Fruit fly (Drosophila melanogaster) whole organism, embryonic: ENCODE data around the gene Xe7.

ENCODE experiments used
- CG10274 ChIP-seq: fragments of 200-800 bp; sonication (Bioruptor generic); optimal IDR thresholded peaks from 3 replicates; lab custom pipeline; 2017; ENCODE audit warnings: missing biosample characterization, mild to moderate bottlenecking, missing genetic modification characterization
- CG13624 ChIP-seq: fragments of 200-800 bp; sonication (Bioruptor generic); optimal IDR thresholded peaks from 2 replicates; lab custom pipeline; 2016; ENCODE audit warnings: missing biosample characterization, missing genetic modification characterization
- CG14965 ChIP-seq: fragments of 200-800 bp; sonication (Bioruptor generic); optimal IDR thresholded peaks from 2 replicates; lab custom pipeline; 2016; ENCODE audit warnings: missing biosample characterization, missing genetic modification characterization, borderline replicate concordance
- CG1603 ChIP-seq: fragments of 200-800 bp; sonication (Bioruptor generic); optimal IDR thresholded peaks from 2 replicates; lab custom pipeline; 2019; ENCODE audit warnings: missing biosample characterization, mild to moderate bottlenecking, missing genetic modification characterization, moderate library complexity
- CG17361 ChIP-seq: fragments of 200-800 bp; sonication (Bioruptor generic); IDR thresholded peaks from 3 replicates; pipeline ENCODE4 v1.3.6; 2022; ENCODE audit warnings: missing biosample characterization, missing genetic modification characterization
- CG18011 ChIP-seq: fragments of 200-800 bp; sonication (Bioruptor generic); optimal IDR thresholded peaks from 2 replicates; lab custom pipeline; 2017; ENCODE audit warnings: missing biosample characterization, missing genetic modification characterization, mild to moderate bottlenecking, moderate library complexity, missing genotype
- CG18262 ChIP-seq: fragments of 200-800 bp; optimal IDR thresholded peaks from 3 replicates; lab custom pipeline; 2019; ENCODE audit warnings: missing biosample characterization, mild to moderate bottlenecking, missing genetic modification characterization, moderate library complexity
- CG2199 ChIP-seq: fragments of 200-800 bp; sonication (Bioruptor generic); IDR thresholded peaks from 3 replicates; pipeline ENCODE4 v1.3.6; 2022; ENCODE audit warnings: missing biosample characterization, missing genetic modification characterization
- CG30403 ChIP-seq: fragments of 200-800 bp; sonication (Bioruptor generic); optimal IDR thresholded peaks from 3 replicates; lab custom pipeline; 2016; ENCODE audit warnings: missing biosample characterization, missing genetic modification characterization
- CG3847 ChIP-seq: fragments of 200-800 bp; sonication (Bioruptor generic); IDR thresholded peaks from 2 replicates; pipeline ENCODE4 v1.3.6; 2022; ENCODE audit warnings: missing biosample characterization, missing genetic modification characterization
- CG4282 ChIP-seq: fragments of 200-800 bp; sonication (Bioruptor generic); optimal IDR thresholded peaks from 2 replicates; lab custom pipeline; 2016; ENCODE audit warnings: missing biosample characterization, missing genetic modification characterization
- CG6175 ChIP-seq: fragments of 200-800 bp; sonication (Bioruptor generic); IDR thresholded peaks from 3 replicates; pipeline ENCODE4 v1.3.6; 2022; ENCODE audit warnings: missing biosample characterization, missing genetic modification characterization
- CG7357 ChIP-seq: fragments of 200-800 bp; sonication (Bioruptor generic); IDR thresholded peaks from 3 replicates; pipeline ENCODE4 v1.3.6; 2022; ENCODE audit warnings: missing biosample characterization, missing genetic modification characterization
- Dp ChIP-seq: fragments of 200-800 bp; sonication (Bioruptor generic); optimal IDR thresholded peaks from 2 replicates; lab custom pipeline; 2018; ENCODE audit warnings: missing biosample characterization, mild to moderate bottlenecking, missing genetic modification characterization, moderate library complexity
- E2f1 ChIP-seq: fragments of 200-800 bp; sonication (Bioruptor generic); IDR thresholded peaks from 2 replicates; pipeline ENCODE4 v1.3.6; 2022; ENCODE audit warnings: missing biosample characterization, missing genetic modification characterization
- Eip74EF ChIP-seq, 2 experiments: fragments of 200-800 bp in 1 of 2; fragments of >200 bp in 1 of 2; sonication (Bioruptor generic) in 1 of 2; optimal IDR thresholded peaks; 2 replicates each; lab custom pipeline; 2017 to 2019; ENCODE audit warnings: missing biosample characterization in 2 of 2, missing genetic modification characterization in 2 of 2, mild to moderate bottlenecking in 1 of 2, moderate library complexity in 1 of 2
- Gug ChIP-seq: fragments of 200-800 bp; sonication (Bioruptor generic); IDR thresholded peaks from 4 replicates; pipeline ENCODE4 v1.3.6; 2022; ENCODE audit warnings: missing biosample characterization, missing genetic modification characterization
- HHEX ChIP-seq: fragments of 200-800 bp; sonication (Bioruptor generic); optimal IDR thresholded peaks from 3 replicates; lab custom pipeline; 2017; ENCODE audit warnings: missing biosample characterization, mild to moderate bottlenecking, missing genetic modification characterization, missing genetic modification reagents
- HLH3B ChIP-seq: fragments of 200-800 bp; sonication (Bioruptor generic); IDR thresholded peaks from 2 replicates; pipeline ENCODE4 v1.3.6; 2022; ENCODE audit warnings: missing biosample characterization, missing genetic modification characterization
- MBD-R2 ChIP-seq: fragments of 200-800 bp; sonication (Bioruptor generic); IDR thresholded peaks from 2 replicates; pipeline ENCODE4 v1.3.6; 2022; ENCODE audit warnings: missing biosample characterization, missing genetic modification characterization
- Med ChIP-seq: fragments of 200-800 bp; sonication (Bioruptor generic); peaks from one replicate; lab custom pipeline; 2016; ENCODE audit warnings: missing biosample characterization, missing genetic modification characterization, mild to moderate bottlenecking, inconsistent platforms, moderate library complexity
- Neu2 ChIP-seq: fragments of 200-800 bp; sonication (Bioruptor generic); optimal IDR thresholded peaks from 3 replicates; lab custom pipeline; 2016; ENCODE audit warnings: missing biosample characterization, missing genetic modification characterization, borderline replicate concordance
- Nf-YC ChIP-seq: fragments of 200-800 bp; optimal IDR thresholded peaks from 3 replicates; lab custom pipeline; 2019; ENCODE audit warnings: missing biosample characterization, mild to moderate bottlenecking, missing genetic modification characterization, moderate library complexity
- Ravus ChIP-seq: fragments of 200-800 bp; sonication (Bioruptor generic); IDR thresholded peaks from 2 replicates; pipeline ENCODE4 v1.3.6; 2022; ENCODE audit warnings: missing biosample characterization, missing genetic modification characterization
- Taf1 ChIP-seq: fragments of 200-800 bp; sonication (Bioruptor generic); IDR thresholded peaks from 2 replicates; pipeline ENCODE4 v1.3.6; 2022; ENCODE audit warnings: missing biosample characterization, missing genetic modification characterization
- YL-1 ChIP-seq: fragments of 200-800 bp; sonication (Bioruptor generic); optimal IDR thresholded peaks from 3 replicates; lab custom pipeline; 2017; ENCODE audit warnings: missing biosample characterization, mild to moderate bottlenecking, missing genetic modification characterization
- ab ChIP-seq: fragments of 200-800 bp; sonication (Bioruptor generic); optimal IDR thresholded peaks from 2 replicates; lab custom pipeline; 2016; ENCODE audit warnings: missing biosample characterization, missing genetic modification characterization
- aop ChIP-seq: fragments of 200-800 bp; sonication (Bioruptor generic); IDR thresholded peaks from 2 replicates; pipeline ENCODE4 v1.3.6; 2022; ENCODE audit warnings: missing biosample characterization, missing genetic modification characterization
- ato ChIP-seq: fragments of 200-800 bp; sonication (Bioruptor generic); IDR thresholded peaks from 2 replicates; pipeline ENCODE4 v1.3.6; 2022; ENCODE audit warnings: missing biosample characterization, missing genetic modification characterization; ENCODE audit not compliant: partially characterized antibody
- bowl ChIP-seq: fragments of 200-800 bp; sonication (Bioruptor generic); IDR thresholded peaks from 2 replicates; pipeline ENCODE4 v1.3.6; 2022; ENCODE audit warnings: missing biosample characterization, missing genetic modification characterization
- cas ChIP-seq: fragments of 200-800 bp; sonication (Bioruptor generic); IDR thresholded peaks from 2 replicates; pipeline ENCODE4 v1.3.6; 2022; ENCODE audit warnings: missing biosample characterization, missing genetic modification characterization
- crol ChIP-seq: fragments of 200-800 bp; sonication (Bioruptor generic); IDR thresholded peaks from 2 replicates; pipeline ENCODE4 v1.3.6; 2022; ENCODE audit warnings: missing biosample characterization, missing genetic modification characterization
- en ChIP-seq: fragments of 200-800 bp; sonication (Bioruptor generic); optimal IDR thresholded peaks from 2 replicates; lab custom pipeline; 2016; ENCODE audit warnings: missing biosample characterization, missing genetic modification characterization
- gcm ChIP-seq: fragments of 200-800 bp; sonication (Bioruptor generic); optimal IDR thresholded peaks from 2 replicates; lab custom pipeline; 2019; ENCODE audit warnings: missing biosample characterization, mild to moderate bottlenecking, missing genetic modification characterization, moderate library complexity
- gcm2 ChIP-seq: fragments of 200-800 bp; sonication (Bioruptor generic); optimal IDR thresholded peaks from 2 replicates; lab custom pipeline; 2016; ENCODE audit warnings: missing biosample characterization, missing genetic modification characterization
- hth ChIP-seq: fragments of >200 bp; optimal IDR thresholded peaks from 2 replicates; lab custom pipeline; 2017; ENCODE audit warnings: inconsistent platforms
- kah ChIP-seq: fragments of 200-800 bp; sonication (Bioruptor generic); optimal IDR thresholded peaks from 2 replicates; lab custom pipeline; 2018; ENCODE audit warnings: missing biosample characterization, mild to moderate bottlenecking, missing genetic modification characterization
- kay ChIP-seq: fragments of 200-800 bp; sonication (Bioruptor generic); optimal IDR thresholded peaks from 2 replicates; lab custom pipeline; 2016; ENCODE audit warnings: missing biosample characterization, missing genetic modification characterization
- lmd ChIP-seq: fragments of 200-800 bp; sonication (Bioruptor generic); IDR thresholded peaks from 2 replicates; pipeline ENCODE4 v1.3.6; 2022; ENCODE audit warnings: missing biosample characterization, missing genetic modification characterization
- nerfin-1 ChIP-seq: fragments of 200-800 bp; sonication (Bioruptor generic); optimal IDR thresholded peaks from 3 replicates; lab custom pipeline; 2019; ENCODE audit warnings: missing biosample characterization, mild to moderate bottlenecking, missing genetic modification characterization, moderate library complexity
- phol ChIP-seq: fragments of 200-800 bp; sonication (Bioruptor generic); optimal IDR thresholded peaks from 3 replicates; lab custom pipeline; 2018; ENCODE audit warnings: missing biosample characterization, mild to moderate bottlenecking, missing genetic modification characterization, moderate library complexity
- run ChIP-seq: fragments of 200-800 bp; sonication (Bioruptor generic); optimal IDR thresholded peaks from 3 replicates; lab custom pipeline; 2018; ENCODE audit warnings: missing biosample characterization, mild to moderate bottlenecking, missing genetic modification characterization
- sisA ChIP-seq: fragments of 200-800 bp; sonication (Bioruptor generic); IDR thresholded peaks from 2 replicates; pipeline ENCODE4 v1.3.6; 2022; ENCODE audit warnings: missing biosample characterization, missing genetic modification characterization
- tin ChIP-seq: fragments of 200-800 bp; sonication (Bioruptor generic); optimal IDR thresholded peaks from 3 replicates; lab custom pipeline; 2016; ENCODE audit warnings: missing biosample characterization, missing genetic modification characterization
- ttk ChIP-seq: fragments of 200-800 bp; sonication (Bioruptor generic); IDR thresholded peaks from 2 replicates; pipeline ENCODE4 v2.1.2; 2022; ENCODE audit warnings: missing biosample characterization, missing genetic modification characterization
- tx ChIP-seq: fragments of 200-800 bp; sonication (Bioruptor generic); optimal IDR thresholded peaks from 2 replicates; lab custom pipeline; 2016; ENCODE audit warnings: missing biosample characterization, missing genetic modification characterization
- unc-4 ChIP-seq: fragments of 200-800 bp; sonication (Bioruptor generic); IDR thresholded peaks from 2 replicates; pipeline ENCODE4 v1.3.6; 2022; ENCODE audit warnings: missing biosample characterization, missing genetic modification characterization; ENCODE audit not compliant: partially characterized antibody
- wor ChIP-seq: fragments of 200-800 bp; sonication (Bioruptor generic); IDR thresholded peaks from 2 replicates; pipeline ENCODE4 v1.3.6; 2022; ENCODE audit warnings: missing biosample characterization, missing genetic modification characterization
- zen ChIP-seq: fragments of 200-800 bp; sonication (Bioruptor generic); optimal IDR thresholded peaks from 3 replicates; lab custom pipeline; 2018; ENCODE audit warnings: missing biosample characterization, mild to moderate bottlenecking, missing genetic modification characterization, moderate library complexity

Gene Xe7

DNA sequence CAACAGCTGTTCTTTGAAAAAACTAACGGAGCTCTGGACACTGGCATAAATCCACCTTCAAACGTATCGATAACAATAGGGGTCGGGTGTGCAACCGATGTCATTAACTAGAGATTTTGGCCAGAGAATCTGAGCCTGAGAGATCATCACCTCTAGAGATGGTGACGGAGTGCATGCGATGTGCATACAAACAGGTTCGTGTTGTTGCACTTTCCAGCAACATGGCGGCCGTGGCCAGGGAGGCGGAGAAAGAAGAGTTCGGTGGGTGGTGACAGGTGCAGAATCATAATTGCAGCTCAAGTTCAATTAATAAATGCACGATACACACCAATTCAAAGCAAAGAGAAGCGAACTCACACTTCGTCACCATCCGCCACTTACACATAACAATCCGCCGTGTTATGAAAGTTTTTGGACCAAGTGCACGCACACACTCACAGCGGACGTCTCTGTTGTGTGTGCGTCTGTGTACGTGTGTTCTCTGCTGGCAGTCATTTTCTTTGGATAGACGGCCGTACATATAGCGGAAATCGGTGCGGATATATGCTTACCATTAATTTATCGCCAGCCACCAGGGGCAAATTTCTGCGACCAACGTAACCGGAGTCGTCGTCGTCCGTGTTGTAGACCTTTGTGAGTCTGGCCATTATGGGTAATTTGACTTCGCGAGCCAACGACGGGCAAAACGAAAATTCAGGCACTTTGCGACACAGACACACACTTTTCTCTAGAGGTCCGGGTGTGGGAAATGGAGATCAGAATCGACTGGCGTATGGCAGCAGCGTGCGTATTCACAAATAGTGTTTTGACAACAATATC is 9.9 kb downstream of the Xe7 start:
- TF ChIP-seq MBD-R2 = peak; percentile 17; the same call in 1 of the 2 replicates
- TF ChIP-seq tx (GFP tag; lab: Kevin White, UChicago) = no peak
- TF ChIP-seq Dp (GFP tag; lab: Kevin White, UChicago) = no peak
- no peak for TF ChIP-seq hth (lab: Kevin White, UChicago)
- peak; percentile 69 for TF ChIP-seq Med (GFP tag; lab: Kevin White, UChicago)
- peak; percentile 24; the same call in 1 of the 2 replicates for TF ChIP-seq E2f1 (GFP tag; lab: Robert Waterston, UW)
- no peak for TF ChIP-seq Taf1 (GFP tag; lab: Robert Waterston, UW)
- no peak for TF ChIP-seq CG3847 (GFP tag; lab: Robert Waterston, UW)
- TF ChIP-seq HHEX (GFP tag; lab: Kevin White, UChicago) = no peak
- TF ChIP-seq gcm2 = no peak
- TF ChIP-seq Nf-YC = no peak
- TF ChIP-seq kay (GFP tag; lab: Kevin White, UChicago) = no peak
- peak; percentile 79 for TF ChIP-seq Neu2 (GFP tag; lab: Kevin White, UChicago)
- TF ChIP-seq CG18011 (GFP tag; lab: Kevin White, UChicago) = peak; percentile 2
- no peak for TF ChIP-seq CG4282
- TF ChIP-seq ttk (GFP tag; lab: Robert Waterston, UW) = 0 out of 2 replicates have a peak, but pooled peaks have one; percentile 10
- 0 out of 2 replicates have a peak, but pooled peaks have one; percentile 21 for TF ChIP-seq crol (GFP tag; lab: Robert Waterston, UW)
- no peak for TF ChIP-seq aop (GFP tag; lab: Robert Waterston, UW)
- 0 out of 2 replicates have a peak, but pooled peaks have one; percentile 25 for TF ChIP-seq sisA (GFP tag; lab: Robert Waterston, UW)
- TF ChIP-seq lmd = 0 out of 2 replicates have a peak, but pooled peaks have one; percentile 4
- no peak for TF ChIP-seq run
- TF ChIP-seq CG1603 = peak; percentile 24
- TF ChIP-seq CG14965 (GFP tag; lab: Kevin White, UChicago) = no peak
- no peak for TF ChIP-seq ato
- no peak for TF ChIP-seq en
- 0 out of 3 replicates have a peak, but pooled peaks have one; percentile 16 for TF ChIP-seq CG17361 (GFP tag; lab: Robert Waterston, UW)
- TF ChIP-seq Ravus (GFP tag; lab: Robert Waterston, UW) = no peak
- TF ChIP-seq unc-4 = no peak
- no peak for TF ChIP-seq cas (GFP tag; lab: Robert Waterston, UW)
- TF ChIP-seq bowl (GFP tag; lab: Robert Waterston, UW) = no peak
- TF ChIP-seq wor = no peak
- peak; percentile 4 for TF ChIP-seq ab (GFP tag; lab: Kevin White, UChicago)
- no peak for TF ChIP-seq HLH3B (GFP tag; lab: Robert Waterston, UW)
- TF ChIP-seq zen (tag; lab: Kevin White, UChicago) = peak; percentile 25
- TF ChIP-seq CG30403 (GFP tag; lab: Kevin White, UChicago) = no peak
- no peak for TF ChIP-seq tin
- peak; percentile 90 for TF ChIP-seq CG10274
- TF ChIP-seq CG6175 (GFP tag; lab: Robert Waterston, UW) = no peak
- TF ChIP-seq CG13624 (GFP tag; lab: Kevin White, UChicago) = no peak
- no peak for TF ChIP-seq kah
- peak; percentile 19; the same call in 1 of the 4 replicates for TF ChIP-seq Gug (GFP tag; lab: Robert Waterston, UW)
- no peak for TF ChIP-seq CG2199 (GFP tag; lab: Robert Waterston, UW)
- TF ChIP-seq phol (tag; lab: Kevin White, UChicago) = peak; percentile 87
- no peak for TF ChIP-seq gcm (GFP tag; lab: Kevin White, UChicago)
- TF ChIP-seq CG18262 (tag; lab: Kevin White, UChicago) = no peak
- TF ChIP-seq Eip74EF (GFP tag; optimal IDR thresholded peaks at IDR 0.05; lab: Kevin White, UChicago) = peak in 1 of 2 experiments; percentile 15
- no peak for TF ChIP-seq CG7357
- peak; percentile 76 for TF ChIP-seq YL-1 (GFP tag; lab: Kevin White, UChicago)
- TF ChIP-seq nerfin-1 (tag; lab: Kevin White, UChicago) = no peak
